Worm (Caenorhabditis elegans): ENCODE data around the gene K09F5.1.

- TF ChIP-seq nhr-11 (tag; optimal IDR thresholded peaks at IDR 0.05) = no peak
- no peak for TF ChIP-seq zag-1 (tag; optimal IDR thresholded peaks at IDR 0.05)
- no peak for TF ChIP-seq blmp-1 (tag; optimal IDR thresholded peaks at IDR 0.05; ENCODE audit: insufficient read depth)
- no peak for TF ChIP-seq lin-13 (GFP tag; optimal IDR thresholded peaks at IDR 0.05)
- no peak for TF ChIP-seq alr-1 (tag; optimal IDR thresholded peaks at IDR 0.05)
- TF ChIP-seq F13H6.1 (tag; optimal IDR thresholded peaks at IDR 0.05) = no peak
These were observed 5.9 kb upstream of the K09F5.1 start for ce11 chrX:7733571-7733970.

All from whole organism, L2 larva.